Worm (Caenorhabditis elegans): ENCODE results near the gene C05G5.5.
A peak's percentile ranks its signal among the peaks of the same experiment; 100 is the strongest.

C05G5.5 gene

DNA sequence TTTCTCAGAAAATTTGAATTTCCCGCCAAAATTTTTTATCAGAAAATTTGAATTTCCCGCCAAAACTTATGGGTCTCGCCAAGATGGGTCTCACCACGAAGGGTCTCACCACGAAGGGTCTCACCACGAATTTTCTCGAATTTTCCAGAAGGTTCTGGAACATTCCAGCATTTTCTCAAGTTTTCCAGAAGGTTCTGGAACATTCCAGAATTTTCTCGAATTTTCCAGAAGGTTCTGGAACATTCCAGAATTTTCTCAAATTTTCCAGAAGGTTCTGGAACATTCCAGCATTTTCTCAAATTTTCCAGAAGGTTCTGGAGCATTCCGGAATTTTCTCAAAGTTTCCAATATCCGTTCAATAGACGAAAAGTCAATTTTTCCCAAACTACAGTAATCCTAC, 36.8 kb downstream of the C05G5.5 start:
- peak; percentile 94 for TF ChIP-seq hsf-1 (GFP tag; IDR thresholded peaks at IDR 0.05)

DNA sequence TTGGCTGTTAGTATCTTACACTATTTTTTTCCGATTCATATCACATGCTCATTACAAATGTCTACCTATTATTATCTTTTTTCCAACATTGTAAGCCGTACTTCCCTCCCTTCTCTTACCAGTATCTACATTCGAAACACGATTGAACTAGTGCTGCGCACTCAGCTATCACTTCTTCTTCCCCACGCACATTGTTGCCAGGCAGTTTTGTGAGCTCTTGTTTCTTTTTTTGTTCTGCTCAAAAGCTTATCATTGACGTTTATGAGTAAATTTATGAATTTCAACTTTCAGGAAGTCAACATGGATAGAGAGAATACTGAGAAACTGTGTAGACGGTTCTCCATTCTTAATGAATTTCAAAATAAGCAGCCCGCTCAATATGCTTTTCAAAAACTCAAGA, 39.8 kb downstream of the C05G5.5 start, which contains the start of gene F33C8.2:
F33C8.2 (plus strand) TSS at position 301 of the 400 bp plus-strand sequence.
- TF ChIP-seq efl-1 (GFP tag; optimal IDR thresholded peaks at IDR 0.05) (no peak), snpc-3.4 (tag; optimal IDR thresholded peaks at IDR 0.05) (no peak), mel-28 (tag; optimal IDR thresholded peaks at IDR 0.05; ENCODE audit: borderline replicate concordance) (no peak), Y95B8A.8 (GFP tag; IDR thresholded peaks at IDR 0.05) (no peak), Y79H2A.3 (GFP tag; conservative IDR thresholded peaks at IDR 0.05) (no peak), tbp1 (GFP tag; optimal IDR thresholded peaks at IDR 0.05) (no peak), lag-1 (GFP tag; IDR thresholded peaks at IDR 0.05) (no peak), B0035.1 (tag; optimal IDR thresholded peaks at IDR 0.05) (no peak), attf-6 (GFP tag; IDR thresholded peaks at IDR 0.05) (no peak), F22D6.2 (tag; optimal IDR thresholded peaks at IDR 0.05) (no peak), ama-1 (optimal IDR thresholded peaks at IDR 0.05) (no peak), ama-1 (GFP tag; optimal IDR thresholded peaks at IDR 0.05) (no peak), snpc-4 (GFP tag; optimal IDR thresholded peaks at IDR 0.05) (no peak), snpc-4 (tag; optimal IDR thresholded peaks at IDR 0.05) (no peak), ets-4 (GFP tag; optimal IDR thresholded peaks at IDR 0.05) (no peak), akir-1 (GFP tag; optimal IDR thresholded peaks at IDR 0.05) (no peak), hrde-1 (tag; optimal IDR thresholded peaks at IDR 0.05; ENCODE audit: borderline replicate concordance) (no peak)

DNA sequence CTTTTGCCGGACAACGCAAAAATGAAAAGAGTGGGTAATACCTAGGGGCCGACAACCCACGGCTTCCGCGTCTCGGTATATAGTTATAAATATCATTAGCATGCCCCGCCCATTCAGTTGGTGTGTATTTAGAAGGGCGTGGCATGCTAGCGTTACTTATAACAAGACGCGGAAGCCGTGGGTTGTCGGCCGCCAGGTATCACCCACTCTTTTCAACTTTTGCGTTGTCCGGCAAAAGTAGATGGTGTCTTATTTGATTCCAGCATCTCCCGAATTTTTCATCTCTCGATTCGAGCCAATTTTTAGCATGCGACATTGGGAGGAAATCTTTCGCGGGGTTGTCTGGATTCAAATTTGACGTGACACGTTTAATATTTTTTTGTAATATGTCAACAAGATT, 43.1 kb downstream of the C05G5.5 start:
- TF ChIP-seq bed-2 (GFP tag; IDR thresholded peaks at IDR 0.05) (no peak), madf-3 (GFP tag; IDR thresholded peaks at IDR 0.05) (no peak), snpc-1.1 (tag; optimal IDR thresholded peaks at IDR 0.05; ENCODE audit: insufficient read depth) (peak; percentile 64), rpc-1 (optimal IDR thresholded peaks at IDR 0.05) (no peak), rpc-1 (tag; optimal IDR thresholded peaks at IDR 0.05) (peak; percentile 35), nhr-90 (tag; optimal IDR thresholded peaks at IDR 0.05) (no peak), hmg-1.2 (GFP tag; IDR thresholded peaks at IDR 0.05) (no peak; the same call in 1 of the 2 replicates), snpc-4 (GFP tag; optimal IDR thresholded peaks at IDR 0.05) (peak; percentile 76), snpc-4 (tag; optimal IDR thresholded peaks at IDR 0.05) (peak in 3 of 4 experiments; percentile 46 to 85 (median 73))

ce11 chrX:14715459-14715858, 45.5 kb downstream of the C05G5.5 start:
- TF ChIP-seq snpc-4 (GFP tag; optimal IDR thresholded peaks at IDR 0.05) (no peak), snpc-4 (tag; optimal IDR thresholded peaks at IDR 0.05) (peak in 3 of 4 experiments; percentile 29 to 92 (median 91)), B0019.2 (GFP tag; conservative IDR thresholded peaks at IDR 0.05) (no peak), F10E7.11 (tag; optimal IDR thresholded peaks at IDR 0.05) (no peak), K11D2.4 (GFP tag; IDR thresholded peaks at IDR 0.05) (no peak), nhr-120 (GFP tag; IDR thresholded peaks at IDR 0.05) (no peak), ztf-25 (GFP tag; IDR thresholded peaks at IDR 0.05) (no peak), egl-44 (GFP tag; IDR thresholded peaks at IDR 0.05) (no peak), hsf-1 (GFP tag; IDR thresholded peaks at IDR 0.05) (no peak), Y56A3A.18 (GFP tag; IDR thresholded peaks at IDR 0.05) (no peak), hmg-1.2 (GFP tag; IDR thresholded peaks at IDR 0.05) (peak; percentile 37; the same call in 1 of the 2 replicates)

- peak; percentile 71; the same call in 1 of the 2 replicates for TF ChIP-seq hmg-1.2 (GFP tag; IDR thresholded peaks at IDR 0.05)
- peak; percentile 5 for TF ChIP-seq nhr-80 (tag; optimal IDR thresholded peaks at IDR 0.05)
- no peak for TF ChIP-seq athp-1 (tag; optimal IDR thresholded peaks at IDR 0.05)
Observed at ce11 chrX:14711168-14711629, 49.7 kb downstream of the C05G5.5 start, which contains the start of gene atrn-1. Gene atrn-1, plus strand, starts transcription at chrX:14711579.
